Worm (Caenorhabditis elegans) whole organism, L1 larva: ENCODE measurements around the gene otpl-6.

ENCODE experiments used
- fos-1 ChIP-seq: fragments of 150-350 bp; optimal IDR thresholded peaks from 2 replicates; lab custom pipeline; 2014; ENCODE audit warnings: missing biosample characterization, missing genetic modification characterization
- lin-13 ChIP-seq: fragments of 150-350 bp; optimal IDR thresholded peaks from 2 replicates; lab custom pipeline; 2014; ENCODE audit warnings: missing biosample characterization, missing genetic modification reagents, missing genetic modification characterization
- nhr-71 ChIP-seq: sonication (generic microtip); optimal IDR thresholded peaks from 2 replicates; lab custom pipeline; 2016; ENCODE audit warnings: mild to moderate bottlenecking, missing genetic modification characterization, moderate library complexity, missing compliant biosample characterization
- skn-1 ChIP-seq: fragments of 150-350 bp; optimal IDR thresholded peaks from 2 replicates; lab custom pipeline; 2014; ENCODE audit warnings: missing biosample characterization, missing genetic modification characterization
- snu-23 ChIP-seq: sonication (generic microtip); optimal IDR thresholded peaks from 2 replicates; lab custom pipeline; 2016; ENCODE audit warnings: missing genetic modification characterization, missing compliant biosample characterization

DNA sequence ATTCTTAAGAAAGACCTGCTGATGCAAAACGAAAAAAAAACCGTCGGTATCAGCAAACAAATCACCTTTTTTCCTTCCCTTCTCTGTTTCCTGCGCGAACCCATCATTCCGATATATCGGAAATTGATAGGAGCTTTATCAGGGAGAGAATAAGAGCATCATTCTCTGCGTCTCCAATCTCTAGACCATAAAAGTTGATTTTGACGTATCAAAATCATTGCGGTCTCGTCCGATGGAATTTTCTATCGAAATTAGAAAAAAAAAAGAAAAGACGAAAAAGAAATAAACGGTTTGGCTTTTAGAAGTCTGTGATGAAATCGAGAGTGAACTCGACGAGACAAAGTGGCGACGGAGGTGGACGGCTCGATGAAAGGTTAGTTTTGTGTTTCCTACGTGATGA, 23.1 kb downstream of the otpl-6 start, which contains the start of gene stdh-4:
- no peak for TF ChIP-seq lin-13
- TF ChIP-seq fos-1: no peak
- TF ChIP-seq nhr-71 (tag; lab: Kevin White, UChicago): no peak
- no peak for TF ChIP-seq skn-1 (tag; lab: Kevin White, UChicago)
- no peak for TF ChIP-seq snu-23 (GFP tag; lab: Kevin White, UChicago)
